Fruit fly (Drosophila melanogaster) whole organism, embryonic: ENCODE data around the gene CG15382.

Experiments
- Abd-B ChIP-seq: fragments of 200-800 bp; sonication (Bioruptor generic); optimal IDR thresholded peaks from 2 replicates; lab custom pipeline; 2018; ENCODE audit warnings: missing biosample characterization, mild to moderate bottlenecking, missing genetic modification characterization, moderate library complexity
- BtbVII ChIP-seq: fragments of 200-800 bp; sonication (Bioruptor generic); optimal IDR thresholded peaks from 3 replicates; lab custom pipeline; 2017; ENCODE audit warnings: missing biosample characterization, mild to moderate bottlenecking, missing genetic modification characterization
- CG10274 ChIP-seq: fragments of 200-800 bp; sonication (Bioruptor generic); optimal IDR thresholded peaks from 3 replicates; lab custom pipeline; 2017; ENCODE audit warnings: missing biosample characterization, mild to moderate bottlenecking, missing genetic modification characterization
- CG10321 ChIP-seq: fragments of 200-800 bp; sonication (Bioruptor generic); IDR thresholded peaks from 2 replicates; pipeline ENCODE4 v1.3.6; 2022; ENCODE audit warnings: missing biosample characterization, missing genetic modification characterization
- CG11456 ChIP-seq: fragments of 200-800 bp; sonication (Bioruptor generic); IDR thresholded peaks from 3 replicates; pipeline ENCODE4 v1.3.6; 2022; ENCODE audit warnings: missing biosample characterization, missing genetic modification characterization
- CG11723 ChIP-seq: fragments of 200-800 bp; sonication (Bioruptor generic); optimal IDR thresholded peaks from 2 replicates; lab custom pipeline; 2017; ENCODE audit warnings: missing biosample characterization, mild to moderate bottlenecking, missing genetic modification characterization
- CG12155 ChIP-seq: fragments of 200-800 bp; sonication (Bioruptor generic); optimal IDR thresholded peaks from 3 replicates; lab custom pipeline; 2016; ENCODE audit warnings: missing biosample characterization, missing genetic modification characterization
- CG1233 ChIP-seq: fragments of 200-800 bp; sonication (Bioruptor generic); optimal IDR thresholded peaks from 4 replicates; lab custom pipeline; 2018; ENCODE audit warnings: missing biosample characterization, mild to moderate bottlenecking, missing genetic modification characterization
- CG12942 ChIP-seq: fragments of 200-800 bp; sonication (Bioruptor generic); optimal IDR thresholded peaks from 3 replicates; lab custom pipeline; 2016; ENCODE audit warnings: missing biosample characterization, missing genetic modification characterization
- CG14860 ChIP-seq: fragments of 200-800 bp; sonication (Bioruptor generic); IDR thresholded peaks from 3 replicates; pipeline ENCODE4 v1.3.6; 2022; ENCODE audit warnings: missing biosample characterization, missing genetic modification characterization; ENCODE audit not compliant: partially characterized antibody
- CG15696 ChIP-seq: fragments of 200-800 bp; sonication (Bioruptor generic); optimal IDR thresholded peaks from 2 replicates; lab custom pipeline; 2019; ENCODE audit warnings: missing biosample characterization, mild to moderate bottlenecking, missing genetic modification characterization, moderate library complexity
- CG2678 ChIP-seq: fragments of 200-800 bp; sonication (Bioruptor generic); optimal IDR thresholded peaks from 3 replicates; lab custom pipeline; 2019; ENCODE audit warnings: missing biosample characterization, mild to moderate bottlenecking, missing genetic modification characterization, moderate library complexity
- CG2889 ChIP-seq: fragments of 200-800 bp; sonication (Bioruptor generic); IDR thresholded peaks from 3 replicates; pipeline ENCODE4 v1.3.6; 2022; ENCODE audit warnings: missing biosample characterization, missing genetic modification characterization
- CG3065 ChIP-seq: fragments of 200-800 bp; sonication (Bioruptor generic); optimal IDR thresholded peaks from 2 replicates; lab custom pipeline; 2016; ENCODE audit warnings: missing biosample characterization, missing genetic modification characterization
- CG31441 ChIP-seq: fragments of 200-800 bp; sonication (Bioruptor generic); IDR thresholded peaks from 2 replicates; pipeline ENCODE4 v1.3.6; 2022; ENCODE audit warnings: missing biosample characterization, missing genetic modification characterization
- CG32532 ChIP-seq: fragments of 200-800 bp; sonication (Bioruptor generic); IDR thresholded peaks from 2 replicates; pipeline ENCODE4 v1.3.6; 2022; ENCODE audit warnings: missing biosample characterization, missing genetic modification characterization
- CG32767 ChIP-seq: fragments of 200-800 bp; sonication (Bioruptor generic); IDR thresholded peaks from 2 replicates; pipeline ENCODE4 v1.3.6; 2022; ENCODE audit warnings: missing biosample characterization, missing genetic modification characterization
- CG3995 ChIP-seq: fragments of 200-800 bp; sonication (Bioruptor generic); optimal IDR thresholded peaks from 3 replicates; lab custom pipeline; 2016; ENCODE audit warnings: missing biosample characterization, missing genetic modification characterization
- CG6683 ChIP-seq: fragments of 200-800 bp; sonication (Bioruptor generic); optimal IDR thresholded peaks from 2 replicates; lab custom pipeline; 2017; ENCODE audit warnings: missing biosample characterization, mild to moderate bottlenecking, missing genetic modification characterization, missing genetic modification reagents
- CG9609 ChIP-seq: fragments of 200-800 bp; sonication (Bioruptor generic); optimal IDR thresholded peaks from 3 replicates; lab custom pipeline; 2016; ENCODE audit warnings: missing biosample characterization, missing genetic modification characterization
- Dip2 ChIP-seq: fragments of 200-800 bp; sonication (Bioruptor generic); IDR thresholded peaks from 2 replicates; pipeline ENCODE4 v1.3.6; 2022; ENCODE audit warnings: missing biosample characterization, missing genetic modification characterization
- Dll ChIP-seq: fragments of 200-800 bp; sonication (Bioruptor generic); IDR thresholded peaks from 4 replicates; pipeline ENCODE4 v1.3.6; 2022; ENCODE audit warnings: missing biosample characterization, missing genetic modification characterization; ENCODE audit not compliant: partially characterized antibody
- Jarid2 ChIP-seq: fragments of 200-800 bp; sonication (Bioruptor generic); optimal IDR thresholded peaks from 3 replicates; lab custom pipeline; 2017; ENCODE audit warnings: mild to moderate bottlenecking, missing biosample characterization, missing genetic modification reagents, missing genetic modification characterization
- Lim3 ChIP-seq: fragments of 200-800 bp; sonication (Bioruptor generic); IDR thresholded peaks from 2 replicates; pipeline ENCODE4 v1.3.6; 2022; ENCODE audit warnings: missing biosample characterization, missing genetic modification characterization
- Mes4 ChIP-seq: fragments of 200-800 bp; sonication (Bioruptor generic); optimal IDR thresholded peaks from 2 replicates; lab custom pipeline; 2016; ENCODE audit warnings: missing biosample characterization, missing genetic modification characterization
- Nf-YB ChIP-seq: fragments of 200-800 bp; sonication (Bioruptor generic); optimal IDR thresholded peaks from 3 replicates; lab custom pipeline; 2019; ENCODE audit warnings: missing biosample characterization, mild to moderate bottlenecking, missing genetic modification characterization, moderate library complexity
- Oli ChIP-seq: fragments of 200-800 bp; sonication (Bioruptor generic); optimal IDR thresholded peaks from 2 replicates; lab custom pipeline; 2018; ENCODE audit warnings: missing biosample characterization, mild to moderate bottlenecking, missing genetic modification characterization, moderate library complexity
- Scr ChIP-seq: fragments of 200-800 bp; sonication (Bioruptor generic); IDR thresholded peaks from 2 replicates; pipeline ENCODE4 v1.3.6; 2022; ENCODE audit warnings: missing biosample characterization, missing genetic modification characterization; ENCODE audit not compliant: partially characterized antibody
- Sry-δ ChIP-seq: fragments of 200-800 bp; sonication (Bioruptor generic); optimal IDR thresholded peaks from 2 replicates; lab custom pipeline; 2016; ENCODE audit warnings: missing biosample characterization, missing genetic modification characterization
- aop ChIP-seq: fragments of 200-800 bp; sonication (Bioruptor generic); IDR thresholded peaks from 2 replicates; pipeline ENCODE4 v1.3.6; 2022; ENCODE audit warnings: missing biosample characterization, missing genetic modification characterization
- cas ChIP-seq: fragments of 200-800 bp; sonication (Bioruptor generic); IDR thresholded peaks from 2 replicates; pipeline ENCODE4 v1.3.6; 2022; ENCODE audit warnings: missing biosample characterization, missing genetic modification characterization
- dan ChIP-seq: fragments of 200-800 bp; sonication (Bioruptor generic); IDR thresholded peaks from 2 replicates; pipeline ENCODE4 v1.3.6; 2022; ENCODE audit warnings: missing biosample characterization, missing genetic modification characterization
- dm ChIP-seq: fragments of 200-800 bp; sonication (Bioruptor generic); optimal IDR thresholded peaks from 3 replicates; lab custom pipeline; 2016; ENCODE audit warnings: missing biosample characterization, missing genetic modification characterization
- emc ChIP-seq: fragments of 200-800 bp; sonication (Bioruptor generic); optimal IDR thresholded peaks from 2 replicates; lab custom pipeline; 2016; ENCODE audit warnings: missing biosample characterization, missing genetic modification characterization
- eve ChIP-seq, 2 experiments: fragments of >200 bp; optimal IDR thresholded peaks; 2 replicates each; lab custom pipeline; 2017; ENCODE audit warnings: missing biosample characterization in 2 of 2, missing genetic modification characterization in 2 of 2
- grau ChIP-seq: fragments of 200-800 bp; optimal IDR thresholded peaks from 3 replicates; lab custom pipeline; 2019; ENCODE audit warnings: missing biosample characterization, mild to moderate bottlenecking, missing genetic modification characterization, moderate library complexity
- her ChIP-seq: fragments of 200-800 bp; sonication (Bioruptor generic); optimal IDR thresholded peaks from 2 replicates; lab custom pipeline; 2016; ENCODE audit warnings: missing biosample characterization, missing genetic modification characterization
- jigr1 ChIP-seq: fragments of 200-800 bp; sonication (Bioruptor generic); IDR thresholded peaks from 3 replicates; pipeline ENCODE4 v1.3.6; 2022; ENCODE audit warnings: missing biosample characterization, missing genetic modification characterization
- kni ChIP-seq: fragments of 200-800 bp; sonication (Bioruptor generic); optimal IDR thresholded peaks from 3 replicates; lab custom pipeline; 2017; ENCODE audit warnings: mild to moderate bottlenecking, missing biosample characterization, missing genetic modification reagents, missing genetic modification characterization
- knrl ChIP-seq: fragments of 200-800 bp; sonication (Bioruptor generic); IDR thresholded peaks from 3 replicates; pipeline ENCODE4 v1.3.6; 2022; ENCODE audit warnings: missing biosample characterization, missing genetic modification characterization; ENCODE audit not compliant: partially characterized antibody
- mirr ChIP-seq: fragments of 200-800 bp; sonication (Bioruptor generic); optimal IDR thresholded peaks from 3 replicates; lab custom pipeline; 2018; ENCODE audit warnings: missing biosample characterization, mild to moderate bottlenecking, missing genetic modification characterization
- nmo ChIP-seq: fragments of 200-800 bp; sonication (Bioruptor generic); optimal IDR thresholded peaks from 2 replicates; lab custom pipeline; 2018; ENCODE audit warnings: missing biosample characterization, mild to moderate bottlenecking, missing genetic modification characterization, moderate library complexity
- oc ChIP-seq: fragments of 200-800 bp; sonication (Bioruptor generic); optimal IDR thresholded peaks from 2 replicates; lab custom pipeline; 2018; ENCODE audit warnings: missing biosample characterization, mild to moderate bottlenecking, missing genetic modification characterization, moderate library complexity
- ro ChIP-seq: fragments of 200-800 bp; sonication (Bioruptor generic); IDR thresholded peaks from 2 replicates; pipeline ENCODE4 v1.3.6; 2022; ENCODE audit warnings: missing biosample characterization, missing genetic modification characterization
- slp2 ChIP-seq: fragments of 200-800 bp; sonication (Bioruptor generic); optimal IDR thresholded peaks from 2 replicates; lab custom pipeline; 2016; ENCODE audit warnings: missing biosample characterization, missing genetic modification characterization
- stwl ChIP-seq: fragments of 200-800 bp; sonication (Bioruptor generic); optimal IDR thresholded peaks from 3 replicates; lab custom pipeline; 2018; ENCODE audit warnings: missing biosample characterization, mild to moderate bottlenecking, missing genetic modification characterization, moderate library complexity
- tx ChIP-seq: fragments of 200-800 bp; sonication (Bioruptor generic); optimal IDR thresholded peaks from 2 replicates; lab custom pipeline; 2016; ENCODE audit warnings: missing biosample characterization, missing genetic modification characterization
- unc-4 ChIP-seq: fragments of 200-800 bp; sonication (Bioruptor generic); IDR thresholded peaks from 2 replicates; pipeline ENCODE4 v1.3.6; 2022; ENCODE audit warnings: missing biosample characterization, missing genetic modification characterization; ENCODE audit not compliant: partially characterized antibody
- unpg ChIP-seq: fragments of 200-800 bp; sonication (Bioruptor generic); optimal IDR thresholded peaks from 3 replicates; lab custom pipeline; 2018; ENCODE audit warnings: missing biosample characterization, mild to moderate bottlenecking, missing genetic modification characterization, moderate library complexity
- zfh1 ChIP-seq: fragments of 200-800 bp; sonication (Bioruptor generic); IDR thresholded peaks from 3 replicates; pipeline ENCODE4 v1.3.6; 2022; ENCODE audit warnings: missing biosample characterization, missing genetic modification characterization

The CG15382 gene

DNA sequence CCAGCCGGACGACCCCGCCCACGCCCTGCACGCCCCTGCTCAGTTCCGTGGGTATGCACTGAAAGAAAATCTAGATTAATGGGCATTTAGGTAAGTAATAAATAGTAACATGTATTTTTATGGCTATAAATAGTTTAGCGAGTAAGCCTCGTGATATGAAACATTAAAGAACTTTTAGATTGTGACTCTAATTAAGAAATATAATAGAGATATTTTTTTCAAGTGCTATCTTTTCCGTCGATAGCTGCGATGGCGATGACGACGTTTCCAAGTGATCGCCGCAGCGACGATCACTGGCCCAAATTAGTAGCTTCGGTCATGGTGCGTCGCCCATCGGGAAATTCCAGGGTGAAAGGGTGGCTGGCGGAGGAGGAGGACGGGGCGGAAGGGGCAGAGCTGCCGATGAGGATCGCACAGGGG, 24.6 kb downstream of the CG15382 start (continued):
- TF ChIP-seq eve (GFP tag; optimal IDR thresholded peaks at IDR 0.05; lab: Kevin White, UChicago) = no peak
- TF ChIP-seq oc (tag; lab: Kevin White, UChicago) = peak; percentile 94
- no peak for TF ChIP-seq unc-4 (GFP tag; lab: Robert Waterston, UW)
- peak; percentile 95 for TF ChIP-seq unpg
- no peak for TF ChIP-seq knrl (GFP tag; lab: Robert Waterston, UW)
- TF ChIP-seq CG2678 (tag; lab: Kevin White, UChicago) = peak; percentile 93
- peak; percentile 91 for TF ChIP-seq CG31441 (GFP tag; lab: Robert Waterston, UW)
- peak; percentile 82 for TF ChIP-seq BtbVII (GFP tag; lab: Kevin White, UChicago)
- peak; percentile 60 for TF ChIP-seq tx (GFP tag; lab: Kevin White, UChicago)
- TF ChIP-seq cas (GFP tag; lab: Robert Waterston, UW) = peak; percentile 37; the same call in 1 of the 2 replicates
- TF ChIP-seq CG3995 (GFP tag; lab: Kevin White, UChicago) = no peak
- TF ChIP-seq CG9609 (GFP tag; lab: Kevin White, UChicago) = peak; percentile 78
- TF ChIP-seq jigr1 (GFP tag; lab: Robert Waterston, UW) = peak; percentile 80
- peak; percentile 93 for TF ChIP-seq zfh1
- peak; percentile 65 for TF ChIP-seq kni (GFP tag; lab: Kevin White, UChicago)
- peak; percentile 76 for TF ChIP-seq Mes4 (GFP tag; lab: Kevin White, UChicago)
- peak; percentile 69 for TF ChIP-seq CG3065 (GFP tag; lab: Kevin White, UChicago)
- peak; percentile 72; the same call in 2 of the 3 replicates for TF ChIP-seq CG2889
- peak; percentile 93 for TF ChIP-seq Oli (tag; lab: Kevin White, UChicago)
- TF ChIP-seq Dll (GFP tag; lab: Robert Waterston, UW) = no peak
- no peak for TF ChIP-seq mirr
- TF ChIP-seq Lim3 (GFP tag; lab: Robert Waterston, UW) = peak; percentile 76
- TF ChIP-seq CG6683 (GFP tag; lab: Kevin White, UChicago) = peak; percentile 60
- TF ChIP-seq stwl = no peak
- TF ChIP-seq CG15696 = peak; percentile 85
- peak; percentile 61 for TF ChIP-seq CG10274 (GFP tag; lab: Kevin White, UChicago)
- TF ChIP-seq ro (GFP tag; lab: Robert Waterston, UW) = peak; percentile 62; the same call in 1 of the 2 replicates
- TF ChIP-seq CG12942 (GFP tag; lab: Kevin White, UChicago) = peak; percentile 82
- TF ChIP-seq Dip2 (GFP tag; lab: Robert Waterston, UW) = 0 out of 2 replicates have a peak, but pooled peaks have one; percentile 19
- TF ChIP-seq CG11723 (GFP tag; lab: Kevin White, UChicago) = peak; percentile 85
- peak; percentile 85 for TF ChIP-seq CG32767 (GFP tag; lab: Robert Waterston, UW)
- peak; percentile 57 for TF ChIP-seq Jarid2 (GFP tag; lab: Kevin White, UChicago)
- no peak for TF ChIP-seq Scr
- TF ChIP-seq slp2 (GFP tag; lab: Kevin White, UChicago) = peak; percentile 71
- TF ChIP-seq Abd-B (GFP tag; lab: Kevin White, UChicago) = peak; percentile 85
- peak; percentile 35 for TF ChIP-seq Sry-δ (GFP tag; lab: Kevin White, UChicago)
- peak; percentile 94 for TF ChIP-seq nmo (GFP tag; lab: Kevin White, UChicago)
- TF ChIP-seq emc (GFP tag; lab: Kevin White, UChicago) = peak; percentile 17
- no peak for TF ChIP-seq CG14860 (GFP tag; lab: Robert Waterston, UW)
- TF ChIP-seq her (GFP tag; lab: Kevin White, UChicago) = peak; percentile 54
- peak; percentile 90 for TF ChIP-seq grau (tag; lab: Kevin White, UChicago)
- peak; percentile 56; the same call in 1 of the 2 replicates for TF ChIP-seq dan
- peak; percentile 67 for TF ChIP-seq CG12155 (GFP tag; lab: Kevin White, UChicago)
- peak; percentile 86 for TF ChIP-seq CG11456 (GFP tag; lab: Robert Waterston, UW)
- TF ChIP-seq CG32532 (GFP tag; lab: Robert Waterston, UW) = peak; percentile 89
- peak; percentile 93 for TF ChIP-seq aop (GFP tag; lab: Robert Waterston, UW)
- peak; percentile 85 for TF ChIP-seq CG1233 (GFP tag; lab: Kevin White, UChicago)
- peak; percentile 79 for TF ChIP-seq Nf-YB (GFP tag; lab: Kevin White, UChicago)
- peak; percentile 58 for TF ChIP-seq dm (GFP tag; lab: Kevin White, UChicago)
- TF ChIP-seq CG10321 (GFP tag; lab: Robert Waterston, UW) = peak; percentile 42; the same call in 1 of the 2 replicates
